Fruit fly (Drosophila melanogaster) whole organism, embryonic: ENCODE results near the gene CG34179.

ENCODE experiments used
- B-H1 ChIP-seq: fragments of 200-800 bp; sonication (Bioruptor generic); IDR thresholded peaks from 3 replicates; pipeline ENCODE4 v1.3.6; 2022; ENCODE audit warnings: missing biosample characterization, missing genetic modification characterization
- CG10654 ChIP-seq: fragments of 200-800 bp; sonication (Bioruptor generic); optimal IDR thresholded peaks from 2 replicates; lab custom pipeline; 2016; ENCODE audit warnings: missing biosample characterization, missing genetic modification characterization
- CG11398 ChIP-seq: fragments of 200-800 bp; sonication (Bioruptor generic); optimal IDR thresholded peaks from 2 replicates; lab custom pipeline; 2016; ENCODE audit warnings: missing biosample characterization, missing genetic modification characterization
- CG11695 ChIP-seq: fragments of 200-800 bp; sonication (Bioruptor generic); IDR thresholded peaks from 3 replicates; pipeline ENCODE4 v1.3.6; 2022; ENCODE audit warnings: missing biosample characterization, missing genetic modification characterization
- CG11696 ChIP-seq: fragments of 200-800 bp; sonication (Bioruptor generic); IDR thresholded peaks from 2 replicates; pipeline ENCODE4 v1.3.6; 2022; ENCODE audit warnings: missing biosample characterization, missing genetic modification characterization
- CG11723 ChIP-seq: fragments of 200-800 bp; sonication (Bioruptor generic); optimal IDR thresholded peaks from 2 replicates; lab custom pipeline; 2017; ENCODE audit warnings: missing biosample characterization, mild to moderate bottlenecking, missing genetic modification characterization
- CG12769 ChIP-seq: fragments of 200-800 bp; sonication (Bioruptor generic); optimal IDR thresholded peaks from 2 replicates; lab custom pipeline; 2019; ENCODE audit warnings: missing biosample characterization, mild to moderate bottlenecking, missing genetic modification characterization, moderate library complexity
- CG13424 ChIP-seq: fragments of 200-800 bp; sonication (Bioruptor generic); optimal IDR thresholded peaks from 2 replicates; lab custom pipeline; 2019; ENCODE audit warnings: missing biosample characterization, mild to moderate bottlenecking, missing genetic modification characterization, moderate library complexity
- CG14014 ChIP-seq: fragments of 200-800 bp; sonication (Bioruptor generic); IDR thresholded peaks from 2 replicates; pipeline ENCODE4 v1.3.6; 2022; ENCODE audit warnings: missing biosample characterization, missing genetic modification characterization
- CG17912 ChIP-seq: fragments of 200-800 bp; sonication (Bioruptor generic); optimal IDR thresholded peaks from 2 replicates; lab custom pipeline; 2018; ENCODE audit warnings: missing biosample characterization, mild to moderate bottlenecking, missing genetic modification characterization
- CG18476 ChIP-seq: fragments of 200-800 bp; sonication (Bioruptor generic); optimal IDR thresholded peaks from 2 replicates; lab custom pipeline; 2016; ENCODE audit warnings: missing biosample characterization, mild to moderate bottlenecking, missing genetic modification characterization
- CG18599 ChIP-seq: fragments of 200-800 bp; sonication (Bioruptor generic); optimal IDR thresholded peaks from 3 replicates; lab custom pipeline; 2017; ENCODE audit warnings: missing biosample characterization, missing genetic modification characterization, mild to moderate bottlenecking, moderate library complexity, missing genetic modification reagents
- CG2129 ChIP-seq: fragments of 200-800 bp; sonication (Bioruptor generic); IDR thresholded peaks from 2 replicates; pipeline ENCODE4 v1.3.6; 2022; ENCODE audit warnings: missing biosample characterization, missing genetic modification characterization; ENCODE audit not compliant: partially characterized antibody
- CG34224 ChIP-seq: fragments of 200-800 bp; sonication (Bioruptor generic); IDR thresholded peaks from 3 replicates; pipeline ENCODE4 v1.3.6; 2022; ENCODE audit warnings: missing biosample characterization, missing genetic modification characterization; ENCODE audit not compliant: partially characterized antibody
- CG7357 ChIP-seq: fragments of 200-800 bp; sonication (Bioruptor generic); IDR thresholded peaks from 3 replicates; pipeline ENCODE4 v1.3.6; 2022; ENCODE audit warnings: missing biosample characterization, missing genetic modification characterization
- CG9437 ChIP-seq: fragments of 200-800 bp; sonication (Bioruptor generic); optimal IDR thresholded peaks from 2 replicates; lab custom pipeline; 2018; ENCODE audit warnings: missing biosample characterization, mild to moderate bottlenecking, missing genetic modification characterization
- CHES-1-like ChIP-seq: fragments of 200-800 bp; sonication (Bioruptor generic); optimal IDR thresholded peaks from 2 replicates; lab custom pipeline; 2016; ENCODE audit warnings: missing biosample characterization, missing genetic modification characterization
- Camta ChIP-seq: fragments of 200-800 bp; sonication (Bioruptor generic); optimal IDR thresholded peaks from 2 replicates; lab custom pipeline; 2016; ENCODE audit warnings: missing biosample characterization, missing genetic modification characterization
- CrebB ChIP-seq: fragments of 200-800 bp; sonication (Bioruptor generic); optimal IDR thresholded peaks from 3 replicates; lab custom pipeline; 2018; ENCODE audit warnings: missing biosample characterization, mild to moderate bottlenecking, missing genetic modification characterization
- Dad ChIP-seq: fragments of 200-800 bp; sonication (Bioruptor generic); optimal IDR thresholded peaks from 3 replicates; lab custom pipeline; 2016; ENCODE audit warnings: missing biosample characterization, missing genetic modification characterization
- ERR ChIP-seq: fragments of 200-800 bp; sonication (Bioruptor generic); optimal IDR thresholded peaks from 2 replicates; lab custom pipeline; 2016; ENCODE audit warnings: missing biosample characterization, missing genetic modification characterization
- Ets97D ChIP-seq: fragments of 200-800 bp; sonication (Bioruptor generic); optimal IDR thresholded peaks from 3 replicates; lab custom pipeline; 2016; ENCODE audit warnings: missing biosample characterization, missing genetic modification characterization
- Hr39 ChIP-seq: fragments of >200 bp; optimal IDR thresholded peaks from 2 replicates; lab custom pipeline; 2017
- Myb ChIP-seq: fragments of 200-800 bp; sonication (Bioruptor generic); optimal IDR thresholded peaks from 2 replicates; lab custom pipeline; 2016; ENCODE audit warnings: missing biosample characterization, missing genetic modification characterization
- Sox100B ChIP-seq: fragments of 200-800 bp; sonication (Bioruptor generic); optimal IDR thresholded peaks from 3 replicates; lab custom pipeline; 2018; ENCODE audit warnings: missing biosample characterization, mild to moderate bottlenecking, missing genetic modification characterization
- Spps ChIP-seq: fragments of 200-800 bp; sonication (Bioruptor generic); optimal IDR thresholded peaks from 2 replicates; lab custom pipeline; 2018; ENCODE audit warnings: missing biosample characterization, mild to moderate bottlenecking, missing genetic modification characterization
- ara ChIP-seq: fragments of 200-800 bp; sonication (Bioruptor generic); IDR thresholded peaks from 2 replicates; pipeline ENCODE4 v1.3.6; 2022; ENCODE audit warnings: missing biosample characterization, missing genetic modification characterization
- ase ChIP-seq: fragments of 200-800 bp; sonication (Bioruptor generic); IDR thresholded peaks from 3 replicates; pipeline ENCODE4 v1.3.6; 2022; ENCODE audit warnings: missing biosample characterization, missing genetic modification characterization
- cad ChIP-seq: fragments of >200 bp; optimal IDR thresholded peaks from 2 replicates; lab custom pipeline; 2017; ENCODE audit warnings: missing biosample characterization, missing genetic modification characterization
- cato ChIP-seq: fragments of 200-800 bp; sonication (Bioruptor generic); optimal IDR thresholded peaks from 2 replicates; lab custom pipeline; 2016; ENCODE audit warnings: missing biosample characterization, missing genetic modification characterization, borderline replicate concordance
- caup ChIP-seq: fragments of 200-800 bp; sonication (Bioruptor generic); optimal IDR thresholded peaks from 3 replicates; lab custom pipeline; 2017; ENCODE audit warnings: missing biosample characterization, mild to moderate bottlenecking, missing genetic modification characterization, moderate library complexity; ENCODE audit not compliant: severe bottlenecking
- cwo ChIP-seq: fragments of 200-800 bp; sonication (Bioruptor generic); optimal IDR thresholded peaks from 3 replicates; lab custom pipeline; 2017; ENCODE audit warnings: missing biosample characterization, missing genetic modification characterization, mild to moderate bottlenecking, moderate library complexity, missing genetic modification reagents
- dm ChIP-seq: fragments of 200-800 bp; sonication (Bioruptor generic); optimal IDR thresholded peaks from 3 replicates; lab custom pipeline; 2016; ENCODE audit warnings: missing biosample characterization, missing genetic modification characterization
- dpn ChIP-seq, 2 experiments: fragments of 200-800 bp; sonication (Bioruptor generic); optimal IDR thresholded peaks; 3 replicates each; lab custom pipeline; 2016; ENCODE audit warnings: missing biosample characterization in 2 of 2, missing genetic modification characterization in 2 of 2
- eyg ChIP-seq: fragments of 200-800 bp; sonication (Bioruptor generic); optimal IDR thresholded peaks from 3 replicates; lab custom pipeline; 2016; ENCODE audit warnings: missing biosample characterization, missing genetic modification characterization
- gro ChIP-seq: fragments of 200-800 bp; sonication (Bioruptor generic); optimal IDR thresholded peaks from 2 replicates; lab custom pipeline; 2016; ENCODE audit warnings: missing biosample characterization, missing genetic modification characterization
- ham ChIP-seq: fragments of 200-800 bp; sonication (Bioruptor generic); IDR thresholded peaks from 2 replicates; pipeline ENCODE4 v1.3.6; 2022; ENCODE audit warnings: missing biosample characterization, missing genetic modification characterization
- ind ChIP-seq: fragments of 200-800 bp; sonication (Bioruptor generic); optimal IDR thresholded peaks from 3 replicates; lab custom pipeline; 2016; ENCODE audit warnings: missing biosample characterization, missing genetic modification characterization
- inv ChIP-seq: fragments of 200-800 bp; sonication (Bioruptor generic); IDR thresholded peaks from 2 replicates; pipeline ENCODE4 v1.3.6; 2022; ENCODE audit warnings: missing biosample characterization, missing genetic modification characterization; ENCODE audit not compliant: partially characterized antibody
- klu ChIP-seq: fragments of 200-800 bp; sonication (Bioruptor generic); IDR thresholded peaks from 2 replicates; pipeline ENCODE4 v1.3.6; 2022; ENCODE audit warnings: missing biosample characterization, missing genetic modification characterization
- lilli ChIP-seq: fragments of 200-800 bp; sonication (Bioruptor generic); optimal IDR thresholded peaks from 3 replicates; lab custom pipeline; 2016; ENCODE audit warnings: missing biosample characterization, missing genetic modification characterization
- lmd ChIP-seq: fragments of 200-800 bp; sonication (Bioruptor generic); IDR thresholded peaks from 2 replicates; pipeline ENCODE4 v1.3.6; 2022; ENCODE audit warnings: missing biosample characterization, missing genetic modification characterization
- maf-S ChIP-seq: fragments of 200-800 bp; sonication (Bioruptor generic); optimal IDR thresholded peaks from 2 replicates; lab custom pipeline; 2016; ENCODE audit warnings: missing biosample characterization, missing genetic modification characterization
- mam ChIP-seq: fragments of 200-800 bp; sonication (Bioruptor generic); optimal IDR thresholded peaks from 3 replicates; lab custom pipeline; 2016; ENCODE audit warnings: missing biosample characterization, missing genetic modification characterization
- run ChIP-seq: fragments of 200-800 bp; sonication (Bioruptor generic); optimal IDR thresholded peaks from 3 replicates; lab custom pipeline; 2018; ENCODE audit warnings: missing biosample characterization, mild to moderate bottlenecking, missing genetic modification characterization
- sens ChIP-seq: fragments of 200-800 bp; sonication (Bioruptor generic); peaks from one replicate; lab custom pipeline; 2016; ENCODE audit warnings: missing biosample characterization, missing genetic modification characterization
- stc ChIP-seq: fragments of 200-800 bp; sonication (Bioruptor generic); IDR thresholded peaks from 2 replicates; pipeline ENCODE4 v1.3.6; 2022; ENCODE audit warnings: missing biosample characterization, missing genetic modification characterization
- sug ChIP-seq: fragments of 200-800 bp; optimal IDR thresholded peaks from 2 replicates; lab custom pipeline; 2019; ENCODE audit warnings: missing biosample characterization, mild to moderate bottlenecking, missing genetic modification characterization, moderate library complexity
- tll ChIP-seq, 2 experiments: fragments of 200-800 bp in 1 of 2; fragments of >200 bp in 1 of 2; sonication (Bioruptor generic) in 1 of 2; optimal IDR thresholded peaks; 2 replicates each; lab custom pipeline; 2017 to 2019; ENCODE audit warnings: missing biosample characterization in 2 of 2, missing genetic modification characterization in 2 of 2, mild to moderate bottlenecking in 1 of 2, moderate library complexity in 1 of 2

The CG34179 gene

dm6 chr2L:6088371-6089365 is 40.2 kb upstream of the CG34179 start (continued):
- no peak for TF ChIP-seq CG13424
- no peak for TF ChIP-seq klu (GFP tag; lab: Robert Waterston, UW)
- no peak for TF ChIP-seq Ets97D (GFP tag; lab: Kevin White, UChicago)
- TF ChIP-seq ERR (GFP tag; lab: Kevin White, UChicago): peak; percentile 82
- no peak for TF ChIP-seq ind (GFP tag; lab: Kevin White, UChicago)
- TF ChIP-seq sens: peak; percentile 91
- peak; percentile 64; the same call in 2 of the 3 replicates for TF ChIP-seq CG34224 (GFP tag; lab: Robert Waterston, UW)
- no peak for TF ChIP-seq Spps (tag; lab: Kevin White, UChicago)
- peak; percentile 40 for TF ChIP-seq mam (GFP tag; lab: Kevin White, UChicago)
- peak; percentile 65 for TF ChIP-seq CG18599 (GFP tag; lab: Kevin White, UChicago)
- TF ChIP-seq CHES-1-like (GFP tag; lab: Kevin White, UChicago): no peak
- no peak for TF ChIP-seq cad (GFP tag; lab: Kevin White, UChicago)
- TF ChIP-seq caup: peak; percentile 35
- TF ChIP-seq lmd: peak; percentile 25; the same call in 1 of the 2 replicates
- no peak for TF ChIP-seq cato (GFP tag; lab: Kevin White, UChicago)
- TF ChIP-seq sug (tag; lab: Kevin White, UChicago): peak; percentile 79
- peak; percentile 93 for TF ChIP-seq dm (GFP tag; lab: Kevin White, UChicago)
- no peak for TF ChIP-seq Camta (GFP tag; lab: Kevin White, UChicago)
- peak; percentile 62 for TF ChIP-seq CrebB (tag; lab: Kevin White, UChicago)
- peak; percentile 53; the same call in 1 of the 3 replicates for TF ChIP-seq CG11695 (GFP tag; lab: Robert Waterston, UW)
- TF ChIP-seq stc (GFP tag; lab: Robert Waterston, UW): no peak
- TF ChIP-seq CG18476 (GFP tag; lab: Kevin White, UChicago): no peak
- TF ChIP-seq inv (GFP tag; lab: Robert Waterston, UW): no peak
- TF ChIP-seq CG14014 (GFP tag; lab: Robert Waterston, UW): no peak
- TF ChIP-seq Dad: no peak
- TF ChIP-seq CG9437 (GFP tag; lab: Kevin White, UChicago): no peak
- TF ChIP-seq maf-S (GFP tag; lab: Kevin White, UChicago): no peak
- TF ChIP-seq dpn (GFP tag; optimal IDR thresholded peaks at IDR 0.05; lab: Kevin White, UChicago): peak in 1 of 2 experiments; percentile 12
- no peak for TF ChIP-seq B-H1 (GFP tag; lab: Robert Waterston, UW)
- TF ChIP-seq Hr39 (lab: Kevin White, UChicago): no peak
- peak; percentile 38 for TF ChIP-seq lilli (GFP tag; lab: Kevin White, UChicago)
- peak; percentile 55 for TF ChIP-seq gro
- TF ChIP-seq CG11696 (GFP tag; lab: Robert Waterston, UW): peak; percentile 40; the same call in 1 of the 2 replicates
- TF ChIP-seq CG11398 (GFP tag; lab: Kevin White, UChicago): no peak
- TF ChIP-seq CG12769: peak; percentile 81
- no peak for TF ChIP-seq ase (GFP tag; lab: Robert Waterston, UW)
- TF ChIP-seq run (tag; lab: Kevin White, UChicago): peak; percentile 71
- TF ChIP-seq CG7357 (GFP tag; lab: Robert Waterston, UW): no peak
- peak; percentile 43 for TF ChIP-seq CG17912 (GFP tag; lab: Kevin White, UChicago)
- peak; percentile 48 for TF ChIP-seq Sox100B
- no peak for TF ChIP-seq CG2129 (GFP tag; lab: Robert Waterston, UW)
- TF ChIP-seq Myb: peak; percentile 31
- peak in 1 of 2 experiments; percentile 91 for TF ChIP-seq tll (GFP tag; optimal IDR thresholded peaks at IDR 0.05; lab: Kevin White, UChicago)
- no peak for TF ChIP-seq ham (GFP tag; lab: Robert Waterston, UW)
- TF ChIP-seq ara (GFP tag; lab: Robert Waterston, UW): peak; percentile 57
- TF ChIP-seq eyg (GFP tag; lab: Kevin White, UChicago): no peak
- TF ChIP-seq CG11723: no peak
- TF ChIP-seq cwo (GFP tag; lab: Kevin White, UChicago): peak; percentile 98
- no peak for TF ChIP-seq CG10654 (GFP tag; lab: Kevin White, UChicago)
